Worm (Caenorhabditis elegans) whole organism, mixed stage, embryonic: ENCODE results near the gene hap-1.

ENCODE experiments used
- ceh-39 ChIP-seq: fragments of 150-350 bp; optimal IDR thresholded peaks from 2 replicates; lab custom pipeline; 2014; ENCODE audit warnings: missing biosample characterization, missing genetic modification characterization
- drap-1 ChIP-seq: fragments of 200-800 bp; sonication (Bioruptor generic); optimal IDR thresholded peaks from 3 replicates; lab custom pipeline; 2018; ENCODE audit warnings: mild to moderate bottlenecking, missing genetic modification characterization, missing compliant biosample characterization
- lsy-2 ChIP-seq: fragments of 150-350 bp; optimal IDR thresholded peaks from 2 replicates; lab custom pipeline; 2014; ENCODE audit warnings: missing biosample characterization, missing genetic modification characterization
- nhr-12 ChIP-seq: fragments of 150-350 bp; optimal IDR thresholded peaks from 2 replicates; lab custom pipeline; 2014; ENCODE audit warnings: missing biosample characterization, missing genetic modification characterization
- nhr-76 ChIP-seq: sonication (generic microtip); optimal IDR thresholded peaks from 2 replicates; lab custom pipeline; 2017; ENCODE audit warnings: missing biosample characterization, missing genetic modification characterization
- pha-4 ChIP-seq: fragments of 150-350 bp; optimal IDR thresholded peaks from 2 replicates; lab custom pipeline; 2018; ENCODE audit warnings: missing biosample characterization, missing genetic modification reagents, missing genetic modification characterization
- snpc-4 ChIP-seq: fragments of 150-350 bp; optimal IDR thresholded peaks from 2 replicates; lab custom pipeline; 2014; ENCODE audit warnings: missing biosample characterization, missing genetic modification characterization
- unc-39 ChIP-seq: fragments of 150-350 bp; optimal IDR thresholded peaks from 2 replicates; lab custom pipeline; 2014; ENCODE audit warnings: missing biosample characterization, missing genetic modification characterization
- unc-62 ChIP-seq: fragments of 150-350 bp; optimal IDR thresholded peaks from 2 replicates; lab custom pipeline; 2014; ENCODE audit warnings: missing biosample characterization, missing genetic modification reagents, missing genetic modification characterization

DNA sequence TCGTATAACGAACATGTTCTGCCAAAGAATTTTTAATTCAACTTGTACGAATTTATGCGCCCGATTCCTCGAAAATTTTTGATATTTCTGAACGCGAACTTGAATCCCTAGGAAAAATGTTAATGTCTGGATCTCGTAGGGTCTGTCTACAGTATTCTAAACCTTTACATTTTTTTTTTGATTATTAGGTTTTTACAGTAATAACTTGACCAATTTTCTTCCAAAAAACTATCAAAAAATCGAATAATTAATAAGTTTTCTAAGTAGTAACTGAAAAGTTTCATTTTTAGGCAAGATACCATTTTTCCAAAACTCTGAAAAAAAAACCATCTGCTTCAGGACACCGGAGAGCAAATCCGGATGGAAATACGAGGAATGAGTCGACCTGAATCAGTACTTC lies 30.5 kb downstream of the hap-1 start:
- no peak for TF ChIP-seq nhr-12
- no peak for TF ChIP-seq snpc-4 (tag; lab: Kevin White, UChicago)
- TF ChIP-seq nhr-76 (tag; lab: Kevin White, UChicago): no peak
- no peak for TF ChIP-seq unc-62
- TF ChIP-seq pha-4 (tag; lab: Kevin White, UChicago): no peak
- no peak for TF ChIP-seq ceh-39
- TF ChIP-seq unc-39 (tag; lab: Kevin White, UChicago): no peak
- no peak for TF ChIP-seq drap-1 (GFP tag; lab: Kevin White, UChicago)
- TF ChIP-seq lsy-2 (tag; lab: Kevin White, UChicago): no peak
